Worm (Caenorhabditis elegans): ENCODE data around the gene hsp-75.
A peak's percentile ranks its signal among the peaks of the same experiment; 100 is the strongest.

The hsp-75 gene

DNA sequence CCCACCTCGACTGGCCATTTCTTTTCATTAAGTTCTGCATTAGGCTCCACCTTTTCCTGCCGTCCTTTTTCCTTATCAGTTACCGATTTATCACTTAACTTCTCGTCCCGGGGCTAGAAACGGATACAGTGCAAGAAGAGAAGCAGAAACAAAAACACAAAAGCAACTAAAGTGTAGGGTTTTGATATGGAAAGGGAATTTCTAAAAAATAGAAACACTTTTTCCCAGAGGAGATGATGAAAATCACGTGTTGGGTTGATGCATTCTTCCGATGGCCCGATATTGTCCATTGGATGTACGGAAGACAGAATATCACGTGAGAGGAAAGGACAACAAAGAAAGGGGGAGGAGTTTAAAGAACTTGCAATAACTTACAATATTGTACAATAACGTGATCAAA, 46.3 kb upstream of the hsp-75 start (continued):
- TF ChIP-seq lsy-2 (tag; optimal IDR thresholded peaks at IDR 0.05) (peak in 1 of 2 experiments; percentile 46), unc-39 (tag; optimal IDR thresholded peaks at IDR 0.05) (no peak), ztf-1 (GFP tag; conservative IDR thresholded peaks at IDR 0.05) (no peak), unc-55 (GFP tag; optimal IDR thresholded peaks at IDR 0.05) (no peak), nhr-21 (tag; optimal IDR thresholded peaks at IDR 0.05) (peak; percentile 92), ama-1 (optimal IDR thresholded peaks at IDR 0.05) (peak; percentile 13), ceh-82 (tag; optimal IDR thresholded peaks at IDR 0.05) (no peak)

DNA sequence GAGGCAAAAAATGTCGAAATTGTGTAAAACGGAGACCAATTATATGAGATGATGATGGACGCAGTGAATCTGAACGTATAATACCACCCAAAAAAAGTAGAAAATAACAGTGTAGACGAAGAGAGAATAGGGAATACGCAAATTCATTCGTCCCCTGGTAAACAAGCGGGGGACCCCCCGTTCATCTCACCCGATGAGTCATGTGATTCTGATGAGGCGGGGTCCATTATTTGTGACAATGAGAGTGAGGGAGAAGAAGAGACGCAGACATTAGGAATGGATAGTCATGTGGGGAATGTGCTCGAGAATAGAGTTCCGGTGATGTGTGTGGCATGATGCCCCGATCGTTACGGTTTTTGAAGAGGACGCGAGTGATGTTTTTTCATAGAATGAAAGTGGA, 45.6 kb upstream of the hsp-75 start:
- TF ChIP-seq ama-1 (optimal IDR thresholded peaks at IDR 0.05) (peak; percentile 68), peb-1 (tag; optimal IDR thresholded peaks at IDR 0.05) (no peak), elt-1 (tag; optimal IDR thresholded peaks at IDR 0.05) (no peak), unc-39 (tag; optimal IDR thresholded peaks at IDR 0.05) (no peak), F13H6.1 (tag; optimal IDR thresholded peaks at IDR 0.05) (peak; percentile 59), nhr-10 (tag; optimal IDR thresholded peaks at IDR 0.05) (no peak), zag-1 (tag; optimal IDR thresholded peaks at IDR 0.05) (no peak), R02D3.7 (tag; optimal IDR thresholded peaks at IDR 0.05) (no peak), nhr-6 (tag; optimal IDR thresholded peaks at IDR 0.05) (peak; percentile 35), lin-13 (GFP tag; optimal IDR thresholded peaks at IDR 0.05) (no peak), alr-1 (tag; optimal IDR thresholded peaks at IDR 0.05) (no peak), ztf-1 (GFP tag; conservative IDR thresholded peaks at IDR 0.05) (no peak), nhr-129 (tag; optimal IDR thresholded peaks at IDR 0.05) (peak; percentile 86), aly-2 (tag; optimal IDR thresholded peaks at IDR 0.05) (no peak), nhr-11 (tag; optimal IDR thresholded peaks at IDR 0.05) (no peak), sma-9 (GFP tag; optimal IDR thresholded peaks at IDR 0.05) (peak; percentile 77), sma-9 (tag; optimal IDR thresholded peaks at IDR 0.05) (no peak), unc-55 (GFP tag; optimal IDR thresholded peaks at IDR 0.05) (peak; percentile 7), ztf-4 (tag; optimal IDR thresholded peaks at IDR 0.05) (no peak), Y55F3AM.14 (GFP tag; optimal IDR thresholded peaks at IDR 0.05) (no peak), nhr-23 (tag; optimal IDR thresholded peaks at IDR 0.05) (no peak), ZK546.5 (tag; optimal IDR thresholded peaks at IDR 0.05) (no peak), lsy-2 (tag; optimal IDR thresholded peaks at IDR 0.05) (peak in 1 of 2 experiments; percentile 61), gmeb-1 (tag; optimal IDR thresholded peaks at IDR 0.05) (peak; percentile 28), lin-11 (tag; optimal IDR thresholded peaks at IDR 0.05) (no peak), mdl-1 (tag; optimal IDR thresholded peaks at IDR 0.05) (peak in 1 of 2 experiments; percentile 25), ceh-16 (tag; optimal IDR thresholded peaks at IDR 0.05) (no peak), nhr-12 (tag; optimal IDR thresholded peaks at IDR 0.05) (no peak), sem-4 (tag; optimal IDR thresholded peaks at IDR 0.05) (no peak), crh-2 (tag; optimal IDR thresholded peaks at IDR 0.05) (peak; percentile 56), nhr-21 (tag; optimal IDR thresholded peaks at IDR 0.05) (no peak), lin-39 (tag; optimal IDR thresholded peaks at IDR 0.05) (no peak), sma-3 (GFP tag; optimal IDR thresholded peaks at IDR 0.05) (peak; percentile 41), unc-62 (GFP tag; optimal IDR thresholded peaks at IDR 0.05) (no peak), dmd-4 (tag; optimal IDR thresholded peaks at IDR 0.05) (no peak), elt-3 (tag; optimal IDR thresholded peaks at IDR 0.05) (no peak), skn-1 (tag; optimal IDR thresholded peaks at IDR 0.05) (no peak), snpc-4 (tag; optimal IDR thresholded peaks at IDR 0.05) (no peak), mab-5 (tag; optimal IDR thresholded peaks at IDR 0.05) (peak; percentile 70), mbf-1 (tag; optimal IDR thresholded peaks at IDR 0.05) (no peak), nhr-77 (tag; optimal IDR thresholded peaks at IDR 0.05) (no peak), ceh-82 (tag; optimal IDR thresholded peaks at IDR 0.05) (no peak), C34F6.9 (tag; optimal IDR thresholded peaks at IDR 0.05) (peak; percentile 81), ztf-11 (tag; optimal IDR thresholded peaks at IDR 0.05) (no peak), nhr-25 (tag; optimal IDR thresholded peaks at IDR 0.05) (peak; percentile 59), nhr-237 (tag; optimal IDR thresholded peaks at IDR 0.05) (no peak), egl-27 (tag; optimal IDR thresholded peaks at IDR 0.05) (no peak), blmp-1 (tag; optimal IDR thresholded peaks at IDR 0.05; ENCODE audit: insufficient read depth) (no peak), fos-1 (tag; optimal IDR thresholded peaks at IDR 0.05) (peak; percentile 9)
